Worm (Caenorhabditis elegans) whole organism, L4/young adult: Measurements from ENCODE around the gene ubxn-2.
"Not testable (repeated sequence)": the region's sequence is repeated elsewhere in the genome, so short reads cannot be mapped to it uniquely, and the experiment has no call there.

Experiments
- W03F9.2 ChIP-seq: fragments of 150-350 bp; optimal IDR thresholded peaks from 2 replicates; lab custom pipeline; 2014; ENCODE audit warnings: missing biosample characterization, missing genetic modification characterization
- dao-5 ChIP-seq: sonication (generic microtip); optimal IDR thresholded peaks from 2 replicates; lab custom pipeline; 2016; ENCODE audit warnings: missing genotype, missing genetic modification characterization, moderate library complexity, missing compliant biosample characterization
- him-1 ChIP-seq: sonication (generic microtip); optimal IDR thresholded peaks from 2 replicates; lab custom pipeline; 2016; ENCODE audit warnings: missing genotype, missing genetic modification reagents, missing genetic modification characterization, missing compliant biosample characterization

Gene ubxn-2

ce11 chrIV:2709590-2710201 is 15.9 kb downstream of the ubxn-2 start:
- TF ChIP-seq W03F9.2 (tag; lab: Kevin White, UChicago): peak; percentile 7
- TF ChIP-seq dao-5 (tag; lab: Kevin White, UChicago): no peak
- no peak for TF ChIP-seq him-1

- TF ChIP-seq him-1 (peak; percentile 57), dao-5 (tag; lab: Kevin White, UChicago) (peak; percentile 27), W03F9.2 (tag; lab: Kevin White, UChicago) (peak; percentile 9)
Observed at ce11 chrIV:2708329-2708965, 17.2 kb downstream of the ubxn-2 start.

- no peak for TF ChIP-seq him-1
- TF ChIP-seq W03F9.2 (tag; lab: Kevin White, UChicago): no peak
- no peak for TF ChIP-seq dao-5 (tag; lab: Kevin White, UChicago)
Observed at ce11 chrIV:2707012-2707411, 18.6 kb downstream of the ubxn-2 start, which contains the start of gene ubc-8. ubc-8 (minus strand) TSS chrIV:2707238.

- TF ChIP-seq him-1: no peak
- no peak for TF ChIP-seq dao-5 (tag; lab: Kevin White, UChicago)
- TF ChIP-seq W03F9.2 (tag; lab: Kevin White, UChicago): no peak
Observed at ce11 chrIV:2705675-2706074, 19.9 kb downstream of the ubxn-2 start.

ce11 chrIV:2703927-2704401 is 21.7 kb downstream of the ubxn-2 start, which contains the start of gene Y94H6A.5:
Y94H6A.5 (minus strand) TSS chrIV:2703977.
- TF ChIP-seq W03F9.2 (tag; lab: Kevin White, UChicago): peak; percentile 20
- TF ChIP-seq him-1: peak; percentile 63
- TF ChIP-seq dao-5 (tag; lab: Kevin White, UChicago): no peak

- TF ChIP-seq dao-5 (tag; lab: Kevin White, UChicago) (no peak), him-1 (no peak), W03F9.2 (tag; lab: Kevin White, UChicago) (no peak)
Observed at ce11 chrIV:2688716-2689307, 36.8 kb downstream of the ubxn-2 start, which contains the start of gene egrh-3. egrh-3 (minus strand) TSS chrIV:2688766.

ce11 chrIV:2680281-2680680 is 45.3 kb downstream of the ubxn-2 start:
- no peak for TF ChIP-seq dao-5 (tag; lab: Kevin White, UChicago)
- no peak for TF ChIP-seq W03F9.2 (tag; lab: Kevin White, UChicago)
- TF ChIP-seq him-1: no peak

ce11 chrIV:2678152-2678551 is 47.5 kb downstream of the ubxn-2 start:
- TF ChIP-seq W03F9.2 (tag; lab: Kevin White, UChicago): no peak
- TF ChIP-seq dao-5 (tag; lab: Kevin White, UChicago): no peak
- no peak for TF ChIP-seq him-1

- TF ChIP-seq dao-5 (tag; lab: Kevin White, UChicago) (no peak), him-1 (no peak), W03F9.2 (tag; lab: Kevin White, UChicago) (no peak)
Observed at ce11 chrIV:2677687-2678086, 47.9 kb downstream of the ubxn-2 start.

ce11 chrIV:2676281-2676680 is 49.3 kb downstream of the ubxn-2 start, which contains the start of gene Y94H6A.3:
Y94H6A.3 (plus strand) TSS chrIV:2676512.
- no peak for TF ChIP-seq dao-5 (tag; lab: Kevin White, UChicago)
- peak; percentile 75 for TF ChIP-seq W03F9.2 (tag; lab: Kevin White, UChicago)

ce11 chrIV:2674915-2675314 is 50.7 kb downstream of the ubxn-2 start, which contains the start of gene gpx-4:
gpx-4 (minus strand) TSS chrIV:2675015.
- not testable (repeated sequence) for TF ChIP-seq him-1; W03F9.2 (tag; lab: Kevin White, UChicago); dao-5 (tag; lab: Kevin White, UChicago)

ce11 chrIV:2670664-2671063 is 55.0 kb downstream of the ubxn-2 start:
- TF ChIP-seq him-1 (no peak), W03F9.2 (tag; lab: Kevin White, UChicago) (no peak), dao-5 (tag; lab: Kevin White, UChicago) (no peak)
